Fruit fly (Drosophila melanogaster) whole organism, embryonic: Measurements from ENCODE around the gene CG43121.

Source experiments
- Atf6 ChIP-seq: fragments of 200-800 bp; sonication (Bioruptor generic); IDR thresholded peaks from 2 replicates; pipeline ENCODE4 v1.3.6; 2022; ENCODE audit warnings: missing biosample characterization, missing genetic modification characterization
- Bgb ChIP-seq: fragments of 200-800 bp; sonication (Bioruptor generic); IDR thresholded peaks from 2 replicates; pipeline ENCODE4 v1.3.6; 2022; ENCODE audit warnings: missing biosample characterization, missing genetic modification characterization; ENCODE audit not compliant: partially characterized antibody
- BtbVII ChIP-seq: fragments of 200-800 bp; sonication (Bioruptor generic); optimal IDR thresholded peaks from 3 replicates; lab custom pipeline; 2017; ENCODE audit warnings: missing biosample characterization, mild to moderate bottlenecking, missing genetic modification characterization
- CG10209 ChIP-seq: fragments of 200-800 bp; sonication (Bioruptor generic); optimal IDR thresholded peaks from 3 replicates; lab custom pipeline; 2017; ENCODE audit warnings: missing biosample characterization, mild to moderate bottlenecking, missing genetic modification characterization, missing genetic modification reagents
- CG11695 ChIP-seq: fragments of 200-800 bp; sonication (Bioruptor generic); IDR thresholded peaks from 3 replicates; pipeline ENCODE4 v1.3.6; 2022; ENCODE audit warnings: missing biosample characterization, missing genetic modification characterization
- CG12391 ChIP-seq: fragments of 200-800 bp; sonication (Bioruptor generic); optimal IDR thresholded peaks from 3 replicates; lab custom pipeline; 2018; ENCODE audit warnings: missing biosample characterization, mild to moderate bottlenecking, missing genetic modification characterization, moderate library complexity
- CG13296 ChIP-seq: fragments of 200-800 bp; sonication (Bioruptor generic); optimal IDR thresholded peaks from 3 replicates; lab custom pipeline; 2018; ENCODE audit warnings: missing biosample characterization, mild to moderate bottlenecking, missing genetic modification characterization
- CG13624 ChIP-seq: fragments of 200-800 bp; sonication (Bioruptor generic); optimal IDR thresholded peaks from 2 replicates; lab custom pipeline; 2016; ENCODE audit warnings: missing biosample characterization, missing genetic modification characterization
- CG13775 ChIP-seq: fragments of 200-800 bp; sonication (Bioruptor generic); optimal IDR thresholded peaks from 3 replicates; lab custom pipeline; 2017; ENCODE audit warnings: missing biosample characterization, mild to moderate bottlenecking, missing genetic modification characterization
- CG14050 ChIP-seq: fragments of 200-800 bp; sonication (Bioruptor generic); IDR thresholded peaks from 3 replicates; pipeline ENCODE4 v1.3.6; 2022; ENCODE audit warnings: missing biosample characterization, missing genetic modification characterization
- CG14965 ChIP-seq: fragments of 200-800 bp; sonication (Bioruptor generic); optimal IDR thresholded peaks from 2 replicates; lab custom pipeline; 2016; ENCODE audit warnings: missing biosample characterization, missing genetic modification characterization, borderline replicate concordance
- CG15479 ChIP-seq: fragments of 200-800 bp; sonication (Bioruptor generic); optimal IDR thresholded peaks from 3 replicates; lab custom pipeline; 2019; ENCODE audit warnings: missing biosample characterization, mild to moderate bottlenecking, missing genetic modification characterization, moderate library complexity
- CG15514 ChIP-seq: fragments of 200-800 bp; sonication (Bioruptor generic); optimal IDR thresholded peaks from 3 replicates; lab custom pipeline; 2017; ENCODE audit warnings: missing biosample characterization, missing genetic modification characterization, mild to moderate bottlenecking, moderate library complexity, missing genetic modification reagents
- CG1602 ChIP-seq: fragments of 200-800 bp; sonication (Bioruptor generic); optimal IDR thresholded peaks from 3 replicates; lab custom pipeline; 2016; ENCODE audit warnings: missing biosample characterization, missing genetic modification characterization
- CG16863 ChIP-seq: fragments of 200-800 bp; sonication (Bioruptor generic); optimal IDR thresholded peaks from 3 replicates; lab custom pipeline; 2016; ENCODE audit warnings: missing biosample characterization, missing genetic modification characterization
- CG18262 ChIP-seq: fragments of 200-800 bp; optimal IDR thresholded peaks from 3 replicates; lab custom pipeline; 2019; ENCODE audit warnings: missing biosample characterization, mild to moderate bottlenecking, missing genetic modification characterization, moderate library complexity
- CG30020 ChIP-seq: fragments of 200-800 bp; optimal IDR thresholded peaks from 2 replicates; lab custom pipeline; 2019; ENCODE audit warnings: missing biosample characterization, mild to moderate bottlenecking, missing genetic modification characterization, moderate library complexity
- CG33213 ChIP-seq: fragments of 200-800 bp; sonication (Bioruptor generic); optimal IDR thresholded peaks from 3 replicates; lab custom pipeline; 2016; ENCODE audit warnings: missing biosample characterization, missing genetic modification characterization
- CG34224 ChIP-seq: fragments of 200-800 bp; sonication (Bioruptor generic); IDR thresholded peaks from 3 replicates; pipeline ENCODE4 v1.3.6; 2022; ENCODE audit warnings: missing biosample characterization, missing genetic modification characterization; ENCODE audit not compliant: partially characterized antibody
- CG4617 ChIP-seq: fragments of 200-800 bp; sonication (Bioruptor generic); optimal IDR thresholded peaks from 3 replicates; lab custom pipeline; 2016; ENCODE audit warnings: missing biosample characterization, missing genetic modification characterization, borderline replicate concordance
- CG4854 ChIP-seq: fragments of 200-800 bp; sonication (Bioruptor generic); optimal IDR thresholded peaks from 2 replicates; lab custom pipeline; 2016; ENCODE audit warnings: missing biosample characterization, missing genetic modification characterization, inconsistent platforms
- CG6254 ChIP-seq: fragments of 200-800 bp; sonication (Bioruptor generic); optimal IDR thresholded peaks from 3 replicates; lab custom pipeline; 2017; ENCODE audit warnings: mild to moderate bottlenecking, missing biosample characterization, missing genetic modification reagents, missing genetic modification characterization
- CG6272 ChIP-seq: fragments of 200-800 bp; sonication (Bioruptor generic); IDR thresholded peaks from 2 replicates; pipeline ENCODE4 v1.3.6; 2022; ENCODE audit warnings: missing biosample characterization, missing genetic modification characterization
- CG6683 ChIP-seq: fragments of 200-800 bp; sonication (Bioruptor generic); optimal IDR thresholded peaks from 2 replicates; lab custom pipeline; 2017; ENCODE audit warnings: missing biosample characterization, mild to moderate bottlenecking, missing genetic modification characterization, missing genetic modification reagents
- CG7745 ChIP-seq: fragments of 200-800 bp; sonication (Bioruptor generic); optimal IDR thresholded peaks from 2 replicates; lab custom pipeline; 2018; ENCODE audit warnings: missing biosample characterization, mild to moderate bottlenecking, missing genetic modification characterization, moderate library complexity
- CG7839 ChIP-seq: fragments of 200-800 bp; sonication (Bioruptor generic); optimal IDR thresholded peaks from 3 replicates; lab custom pipeline; 2018; ENCODE audit warnings: missing biosample characterization, mild to moderate bottlenecking, missing genetic modification characterization, moderate library complexity
- CG8281 ChIP-seq: fragments of 200-800 bp; sonication (Bioruptor generic); optimal IDR thresholded peaks from 2 replicates; lab custom pipeline; 2018; ENCODE audit warnings: missing biosample characterization, mild to moderate bottlenecking, missing genetic modification characterization, moderate library complexity
- CG8944 ChIP-seq: fragments of 200-800 bp; sonication (Bioruptor generic); optimal IDR thresholded peaks from 3 replicates; lab custom pipeline; 2016; ENCODE audit warnings: missing biosample characterization, missing genetic modification characterization
- CG9609 ChIP-seq: fragments of 200-800 bp; sonication (Bioruptor generic); optimal IDR thresholded peaks from 3 replicates; lab custom pipeline; 2016; ENCODE audit warnings: missing biosample characterization, missing genetic modification characterization
- CrebB ChIP-seq: fragments of 200-800 bp; sonication (Bioruptor generic); optimal IDR thresholded peaks from 3 replicates; lab custom pipeline; 2018; ENCODE audit warnings: missing biosample characterization, mild to moderate bottlenecking, missing genetic modification characterization
- Dbx ChIP-seq: fragments of 200-800 bp; sonication (Bioruptor generic); IDR thresholded peaks from 3 replicates; pipeline ENCODE4 v1.3.6; 2022; ENCODE audit warnings: missing biosample characterization, missing genetic modification characterization
- E2f2 ChIP-seq: fragments of 200-800 bp; sonication (Bioruptor generic); IDR thresholded peaks from 2 replicates; pipeline ENCODE4 v1.3.6; 2022; ENCODE audit warnings: missing biosample characterization, missing genetic modification characterization
- Hsf ChIP-seq: fragments of 200-800 bp; sonication (Bioruptor generic); optimal IDR thresholded peaks from 3 replicates; lab custom pipeline; 2016; ENCODE audit warnings: missing biosample characterization, missing genetic modification characterization
- MBD-R2 ChIP-seq: fragments of 200-800 bp; sonication (Bioruptor generic); IDR thresholded peaks from 2 replicates; pipeline ENCODE4 v1.3.6; 2022; ENCODE audit warnings: missing biosample characterization, missing genetic modification characterization
- Mrtf ChIP-seq: fragments of 200-800 bp; sonication (Bioruptor generic); IDR thresholded peaks from 3 replicates; pipeline ENCODE4 v1.3.6; 2022; ENCODE audit warnings: missing biosample characterization, missing genetic modification characterization
- Oli ChIP-seq: fragments of 200-800 bp; sonication (Bioruptor generic); optimal IDR thresholded peaks from 2 replicates; lab custom pipeline; 2018; ENCODE audit warnings: missing biosample characterization, mild to moderate bottlenecking, missing genetic modification characterization, moderate library complexity
- Sry-β ChIP-seq: fragments of 200-800 bp; sonication (Bioruptor generic); optimal IDR thresholded peaks from 2 replicates; lab custom pipeline; 2018; ENCODE audit warnings: missing biosample characterization, mild to moderate bottlenecking, missing genetic modification characterization, moderate library complexity
- Vsx1 ChIP-seq: fragments of 200-800 bp; sonication (Bioruptor generic); optimal IDR thresholded peaks from 2 replicates; lab custom pipeline; 2017; ENCODE audit warnings: missing biosample characterization, mild to moderate bottlenecking, missing genetic modification characterization, missing genetic modification reagents
- ash1 ChIP-seq: fragments of 200-800 bp; sonication (Bioruptor generic); optimal IDR thresholded peaks from 2 replicates; lab custom pipeline; 2018; ENCODE audit warnings: missing biosample characterization, mild to moderate bottlenecking, missing genetic modification characterization
- bowl ChIP-seq: fragments of 200-800 bp; sonication (Bioruptor generic); IDR thresholded peaks from 2 replicates; pipeline ENCODE4 v1.3.6; 2022; ENCODE audit warnings: missing biosample characterization, missing genetic modification characterization
- br ChIP-seq: fragments of >200 bp; optimal IDR thresholded peaks from 2 replicates; lab custom pipeline; 2017
- ci ChIP-seq: fragments of 200-800 bp; sonication (Bioruptor generic); IDR thresholded peaks from 3 replicates; pipeline ENCODE4 v1.3.6; 2022; ENCODE audit warnings: missing biosample characterization, missing genetic modification characterization
- da ChIP-seq: fragments of 200-800 bp; sonication (Bioruptor generic); optimal IDR thresholded peaks from 2 replicates; lab custom pipeline; 2016; ENCODE audit warnings: missing biosample characterization, missing genetic modification characterization
- dmrt11E ChIP-seq: fragments of 200-800 bp; sonication (Bioruptor generic); optimal IDR thresholded peaks from 3 replicates; lab custom pipeline; 2018; ENCODE audit warnings: missing biosample characterization, mild to moderate bottlenecking, missing genetic modification characterization, moderate library complexity
- pfk ChIP-seq: fragments of 200-800 bp; sonication (Bioruptor generic); optimal IDR thresholded peaks from 2 replicates; lab custom pipeline; 2018; ENCODE audit warnings: missing biosample characterization, mild to moderate bottlenecking, missing genetic modification characterization, moderate library complexity
- slbo ChIP-seq: fragments of 200-800 bp; sonication (Bioruptor generic); IDR thresholded peaks from 2 replicates; pipeline ENCODE4 v1.3.6; 2022; ENCODE audit warnings: missing biosample characterization, missing genetic modification characterization
- slp2 ChIP-seq: fragments of 200-800 bp; sonication (Bioruptor generic); optimal IDR thresholded peaks from 2 replicates; lab custom pipeline; 2016; ENCODE audit warnings: missing biosample characterization, missing genetic modification characterization
- sqz ChIP-seq: fragments of 200-800 bp; sonication (Bioruptor generic); optimal IDR thresholded peaks from 3 replicates; lab custom pipeline; 2018; ENCODE audit warnings: missing biosample characterization, mild to moderate bottlenecking, missing genetic modification characterization
- tna ChIP-seq: fragments of 200-800 bp; sonication (Bioruptor generic); IDR thresholded peaks from 2 replicates; pipeline ENCODE4 v1.3.6; 2022; ENCODE audit warnings: missing biosample characterization, missing genetic modification characterization; ENCODE audit not compliant: partially characterized antibody

The CG43121 gene

dm6 chr3L:14634773-14635563, 37.3 kb downstream of the CG43121 start (continued):
- TF ChIP-seq CrebB (tag; lab: Kevin White, UChicago) = peak; percentile 7
- peak; percentile 98 for TF ChIP-seq dmrt11E (tag; lab: Kevin White, UChicago)
- peak; percentile 53 for TF ChIP-seq CG30020 (tag; lab: Kevin White, UChicago)
- TF ChIP-seq CG15479 = peak; percentile 95
- no peak for TF ChIP-seq Dbx
- 0 out of 3 replicates have a peak, but pooled peaks have one; percentile 18 for TF ChIP-seq ci (GFP tag; lab: Robert Waterston, UW)
- TF ChIP-seq Vsx1 (GFP tag; lab: Kevin White, UChicago) = peak; percentile 29
- no peak for TF ChIP-seq BtbVII
- no peak for TF ChIP-seq CG34224
- peak; percentile 33 for TF ChIP-seq Hsf (GFP tag; lab: Kevin White, UChicago)
- TF ChIP-seq CG6272 (GFP tag; lab: Robert Waterston, UW) = no peak
- no peak for TF ChIP-seq CG7745 (tag; lab: Kevin White, UChicago)
- peak; percentile 96 for TF ChIP-seq CG18262
- no peak for TF ChIP-seq Mrtf (GFP tag; lab: Robert Waterston, UW)
- TF ChIP-seq Sry-β = no peak
- TF ChIP-seq slbo (GFP tag; lab: Robert Waterston, UW) = peak; percentile 50
- TF ChIP-seq CG1602 (GFP tag; lab: Kevin White, UChicago) = peak; percentile 51
- TF ChIP-seq CG16863 (GFP tag; lab: Kevin White, UChicago) = no peak
- TF ChIP-seq Oli (tag; lab: Kevin White, UChicago) = peak; percentile 76
- TF ChIP-seq CG8944 (GFP tag; lab: Kevin White, UChicago) = no peak
- peak; percentile 91 for TF ChIP-seq CG12391 (tag; lab: Kevin White, UChicago)
- TF ChIP-seq ash1 (GFP tag; lab: Kevin White, UChicago) = no peak
- TF ChIP-seq CG14050 (GFP tag; lab: Robert Waterston, UW) = no peak
- TF ChIP-seq CG11695 (GFP tag; lab: Robert Waterston, UW) = 0 out of 3 replicates have a peak, but pooled peaks have one; percentile 41
- no peak for TF ChIP-seq bowl (GFP tag; lab: Robert Waterston, UW)
- TF ChIP-seq MBD-R2 (GFP tag; lab: Robert Waterston, UW) = no peak
- no peak for TF ChIP-seq CG13296 (GFP tag; lab: Kevin White, UChicago)
- peak; percentile 77 for TF ChIP-seq CG13775 (GFP tag; lab: Kevin White, UChicago)
- 0 out of 2 replicates have a peak, but pooled peaks have one; percentile 27 for TF ChIP-seq Atf6
- TF ChIP-seq slp2 (GFP tag; lab: Kevin White, UChicago) = no peak
- peak; percentile 11 for TF ChIP-seq pfk (GFP tag; lab: Kevin White, UChicago)
- peak; percentile 21 for TF ChIP-seq sqz (GFP tag; lab: Kevin White, UChicago)
- TF ChIP-seq CG7839 (tag; lab: Kevin White, UChicago) = peak; percentile 80
- TF ChIP-seq CG15514 (GFP tag; lab: Kevin White, UChicago) = no peak
- TF ChIP-seq CG4854 (GFP tag; lab: Kevin White, UChicago) = no peak
- TF ChIP-seq CG14965 (GFP tag; lab: Kevin White, UChicago) = no peak
- no peak for TF ChIP-seq CG9609 (GFP tag; lab: Kevin White, UChicago)
- no peak for TF ChIP-seq CG13624 (GFP tag; lab: Kevin White, UChicago)
- TF ChIP-seq tna (GFP tag; lab: Robert Waterston, UW) = no peak
- peak; percentile 72 for TF ChIP-seq CG10209
- no peak for TF ChIP-seq da (GFP tag; lab: Kevin White, UChicago)
- TF ChIP-seq E2f2 = peak; percentile 41; the same call in 1 of the 2 replicates
- no peak for TF ChIP-seq Bgb (GFP tag; lab: Robert Waterston, UW)
- no peak for TF ChIP-seq br (lab: Kevin White, UChicago)
- no peak for TF ChIP-seq CG8281
- no peak for TF ChIP-seq CG4617
- no peak for TF ChIP-seq CG33213 (GFP tag; lab: Kevin White, UChicago)
- peak; percentile 63 for TF ChIP-seq CG6254 (GFP tag; lab: Kevin White, UChicago)
- TF ChIP-seq CG6683 (GFP tag; lab: Kevin White, UChicago) = no peak
